Worm (Caenorhabditis elegans) whole organism, midembryonic: ENCODE data around the gene T21B10.4.

ENCODE experiments used
- T22C8.4 ChIP-seq: fragments of 200-800 bp; sonication (Bioruptor generic); IDR thresholded peaks from 2 replicates; pipeline ENCODE4 v1.3.6; 2022; ENCODE audit warnings: missing genetic modification characterization, missing compliant biosample characterization
- cog-1 ChIP-seq: sonication (generic microtip); optimal IDR thresholded peaks from 2 replicates; lab custom pipeline; 2016; ENCODE audit warnings: missing genetic modification characterization, missing compliant biosample characterization
- flt-1 ChIP-seq: fragments of 200-800 bp; sonication (Bioruptor generic); IDR thresholded peaks from 2 replicates; pipeline ENCODE4 v1.3.6; 2022; ENCODE audit warnings: missing genetic modification characterization, missing compliant biosample characterization
- klf-2 ChIP-seq: fragments of 200-800 bp; sonication (Bioruptor generic); conservative IDR thresholded peaks from 2 replicates; pipeline ENCODE4 v1.3.6; 2022; ENCODE audit warnings: missing genetic modification reagents, missing genetic modification characterization, missing compliant biosample characterization
- ztf-23 ChIP-seq: fragments of 200-800 bp; sonication (Bioruptor generic); IDR thresholded peaks from 2 replicates; pipeline ENCODE4 v1.3.6; 2022; ENCODE audit warnings: missing genetic modification reagents, missing genetic modification characterization, missing compliant biosample characterization

DNA sequence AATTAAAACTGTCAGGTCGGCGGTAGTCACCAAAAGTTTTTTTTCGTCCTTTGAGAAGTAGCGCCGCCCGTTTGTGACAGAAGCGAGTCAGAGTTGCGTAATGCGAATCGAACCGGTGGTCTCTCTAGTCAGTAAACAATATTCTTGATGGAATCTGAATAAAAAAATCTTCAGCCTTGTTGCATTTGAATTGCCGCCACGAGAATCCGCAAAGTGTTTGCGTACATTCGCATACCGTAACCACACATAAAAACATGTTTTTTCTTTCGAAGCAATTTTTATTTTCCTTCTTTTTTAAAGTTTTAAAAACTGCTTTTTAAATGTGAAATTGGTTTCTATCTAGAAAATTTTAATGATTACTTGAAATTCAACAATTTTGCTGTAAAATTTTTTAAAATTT is 49.7 kb upstream of the T21B10.4 start:
- TF ChIP-seq ztf-23 (GFP tag; lab: Robert Waterston, UW): no peak
- no peak for TF ChIP-seq cog-1 (tag; lab: Kevin White, UChicago)
- TF ChIP-seq flt-1 (GFP tag; lab: Robert Waterston, UW): no peak
- TF ChIP-seq T22C8.4: no peak
- no peak for TF ChIP-seq klf-2 (GFP tag; lab: Robert Waterston, UW)
